Worm (Caenorhabditis elegans): ENCODE measurements around the gene cec-8.
A peak's percentile ranks its signal among the peaks of the same experiment; 100 is the strongest.

Gene cec-8

DNA sequence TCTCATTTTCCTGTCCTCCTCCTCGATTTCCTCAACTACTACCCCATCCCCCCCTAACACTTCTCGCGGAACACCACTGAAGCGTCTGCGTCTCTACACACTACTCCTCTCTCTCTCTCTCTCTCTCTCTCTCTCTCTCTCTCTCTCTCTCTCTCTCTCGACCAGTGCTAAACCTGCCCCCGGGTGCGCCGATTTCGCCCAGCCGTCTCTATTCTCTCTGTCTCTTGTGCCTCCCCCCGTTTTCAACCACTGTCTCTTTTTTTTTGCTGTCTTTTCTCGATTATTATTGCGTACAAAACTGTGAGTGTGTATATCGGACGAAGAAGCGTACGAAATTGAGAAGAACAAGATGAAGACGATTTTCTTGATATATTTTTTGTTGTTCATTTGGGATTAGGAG lies 3.9 kb downstream of the cec-8 start (continued):
- peak; percentile 30 for TF ChIP-seq lin-54 (GFP tag; optimal IDR thresholded peaks at IDR 0.05)
- no peak for TF ChIP-seq Y95B8A.8 (GFP tag; IDR thresholded peaks at IDR 0.05)
- TF ChIP-seq F37B4.10 (GFP tag; IDR thresholded peaks at IDR 0.05): no peak
- TF ChIP-seq sdz-38 (tag; optimal IDR thresholded peaks at IDR 0.05): no peak
- TF ChIP-seq B0019.2 (GFP tag; conservative IDR thresholded peaks at IDR 0.05): no peak
- TF ChIP-seq hmg-1.2 (GFP tag; IDR thresholded peaks at IDR 0.05): peak; percentile 96
- TF ChIP-seq Y56A3A.18 (GFP tag; IDR thresholded peaks at IDR 0.05): no peak
- peak; percentile 97 for TF ChIP-seq zfh-2 (GFP tag; conservative IDR thresholded peaks at IDR 0.05)
- TF ChIP-seq hlh-12 (tag; optimal IDR thresholded peaks at IDR 0.05): no peak
- TF ChIP-seq chd-7 (tag; optimal IDR thresholded peaks at IDR 0.05): no peak
- no peak for TF ChIP-seq dpl-1 (GFP tag; optimal IDR thresholded peaks at IDR 0.05)
- no peak for TF ChIP-seq let-607 (tag; optimal IDR thresholded peaks at IDR 0.05)
- no peak for TF ChIP-seq nfya-1 (tag; optimal IDR thresholded peaks at IDR 0.05; ENCODE audit: borderline replicate concordance, insufficient read depth)
- TF ChIP-seq B0336.3 (GFP tag; IDR thresholded peaks at IDR 0.05): peak; percentile 69
- peak; percentile 89 for TF ChIP-seq egrh-3 (GFP tag; IDR thresholded peaks at IDR 0.05)
- peak; percentile 54 for TF ChIP-seq lin-40 (tag; optimal IDR thresholded peaks at IDR 0.05)
- no peak for TF ChIP-seq ztf-18 (tag; optimal IDR thresholded peaks at IDR 0.05)
- TF ChIP-seq ztf-25 (GFP tag; IDR thresholded peaks at IDR 0.05): no peak
- peak; percentile 75 for TF ChIP-seq mcd-1 (GFP tag; IDR thresholded peaks at IDR 0.05)
- 0 out of 2 replicates have a peak, but pooled peaks have one; percentile 10 for TF ChIP-seq rcor-1 (GFP tag; IDR thresholded peaks at IDR 0.05)
- no peak for TF ChIP-seq efl-1 (GFP tag; optimal IDR thresholded peaks at IDR 0.05)
- TF ChIP-seq T07F8.4 (tag; optimal IDR thresholded peaks at IDR 0.05): no peak
- no peak for TF ChIP-seq ceh-100 (GFP tag; IDR thresholded peaks at IDR 0.05)
- no peak for TF ChIP-seq Y53G8AR.9 (GFP tag; conservative IDR thresholded peaks at IDR 0.05)
- no peak for TF ChIP-seq Y53F4B.3 (GFP tag; IDR thresholded peaks at IDR 0.05)
- no peak for TF ChIP-seq sptf-2 (GFP tag; optimal IDR thresholded peaks at IDR 0.05)
- no peak for TF ChIP-seq atf-7 (tag; optimal IDR thresholded peaks at IDR 0.05)
- no peak for TF ChIP-seq athp-1 (tag; optimal IDR thresholded peaks at IDR 0.05)
- TF ChIP-seq hrde-1 (tag; optimal IDR thresholded peaks at IDR 0.05; ENCODE audit: borderline replicate concordance): no peak
- no peak for TF ChIP-seq ceh-40 (GFP tag; IDR thresholded peaks at IDR 0.05)
- no peak for TF ChIP-seq tlf-1 (GFP tag; optimal IDR thresholded peaks at IDR 0.05)
- no peak for TF ChIP-seq snpc-1.1 (tag; optimal IDR thresholded peaks at IDR 0.05; ENCODE audit: insufficient read depth)
- TF ChIP-seq aptf-3 (GFP tag; IDR thresholded peaks at IDR 0.05): no peak
- 0 out of 2 replicates have a peak, but pooled peaks have one; percentile 26 for TF ChIP-seq ekl-4 (GFP tag; IDR thresholded peaks at IDR 0.05)
- TF ChIP-seq cebp-1 (GFP tag; IDR thresholded peaks at IDR 0.05): no peak
- peak; percentile 69 for TF ChIP-seq cebp-1 (tag; optimal IDR thresholded peaks at IDR 0.05)
- no peak for TF ChIP-seq Y67H2A.10 (GFP tag; conservative IDR thresholded peaks at IDR 0.05)
- no peak for TF ChIP-seq nhr-90 (tag; optimal IDR thresholded peaks at IDR 0.05)
- no peak for TF ChIP-seq tbx-9 (tag; optimal IDR thresholded peaks at IDR 0.05; ENCODE audit: borderline replicate concordance)
- TF ChIP-seq ets-4 (GFP tag; optimal IDR thresholded peaks at IDR 0.05): peak; percentile 26
- no peak for TF ChIP-seq F57A8.1 (GFP tag; optimal IDR thresholded peaks at IDR 0.05)
- TF ChIP-seq egl-18 (GFP tag; IDR thresholded peaks at IDR 0.05): no peak
- no peak for TF ChIP-seq snpc-1.3 (tag; optimal IDR thresholded peaks at IDR 0.05; ENCODE audit: insufficient read depth)
- TF ChIP-seq F49E8.2 (tag; optimal IDR thresholded peaks at IDR 0.05; ENCODE audit: insufficient read depth): no peak
- no peak for TF ChIP-seq Y79H2A.3 (GFP tag; conservative IDR thresholded peaks at IDR 0.05)
- 0 out of 2 replicates have a peak, but pooled peaks have one; percentile 23 for TF ChIP-seq C06A6.2 (GFP tag; conservative IDR thresholded peaks at IDR 0.05)
- TF ChIP-seq mes-4 (tag; optimal IDR thresholded peaks at IDR 0.05): no peak
- TF ChIP-seq F22D6.2 (tag; optimal IDR thresholded peaks at IDR 0.05): no peak
- no peak for TF ChIP-seq nhr-179 (tag; optimal IDR thresholded peaks at IDR 0.05)
